Fruit fly (Drosophila melanogaster) whole organism, embryonic: ENCODE measurements around the gene Mtp.
A peak's percentile ranks its signal among the peaks of the same experiment; 100 is the strongest.

Source experiments
- CG10267 ChIP-seq: fragments of 200-800 bp; sonication (Bioruptor generic); optimal IDR thresholded peaks from 2 replicates; lab custom pipeline; 2018; ENCODE audit warnings: missing biosample characterization, mild to moderate bottlenecking, missing genetic modification characterization, moderate library complexity
- CG10543 ChIP-seq: fragments of 200-800 bp; sonication (Bioruptor generic); optimal IDR thresholded peaks from 3 replicates; lab custom pipeline; 2017; ENCODE audit warnings: missing biosample characterization, mild to moderate bottlenecking, missing genetic modification characterization, moderate library complexity
- CG11695 ChIP-seq: fragments of 200-800 bp; sonication (Bioruptor generic); IDR thresholded peaks from 3 replicates; pipeline ENCODE4 v1.3.6; 2022; ENCODE audit warnings: missing biosample characterization, missing genetic modification characterization
- CG11696 ChIP-seq: fragments of 200-800 bp; sonication (Bioruptor generic); IDR thresholded peaks from 2 replicates; pipeline ENCODE4 v1.3.6; 2022; ENCODE audit warnings: missing biosample characterization, missing genetic modification characterization
- CG13624 ChIP-seq: fragments of 200-800 bp; sonication (Bioruptor generic); optimal IDR thresholded peaks from 2 replicates; lab custom pipeline; 2016; ENCODE audit warnings: missing biosample characterization, missing genetic modification characterization
- CG14050 ChIP-seq: fragments of 200-800 bp; sonication (Bioruptor generic); IDR thresholded peaks from 3 replicates; pipeline ENCODE4 v1.3.6; 2022; ENCODE audit warnings: missing biosample characterization, missing genetic modification characterization
- CG14710 ChIP-seq: fragments of 200-800 bp; sonication (Bioruptor generic); optimal IDR thresholded peaks from 3 replicates; lab custom pipeline; 2019; ENCODE audit warnings: missing biosample characterization, mild to moderate bottlenecking, missing genetic modification characterization, moderate library complexity
- CG15696 ChIP-seq: fragments of 200-800 bp; sonication (Bioruptor generic); optimal IDR thresholded peaks from 2 replicates; lab custom pipeline; 2019; ENCODE audit warnings: missing biosample characterization, mild to moderate bottlenecking, missing genetic modification characterization, moderate library complexity
- CG17328 ChIP-seq: fragments of 200-800 bp; sonication (Bioruptor generic); IDR thresholded peaks from 2 replicates; pipeline ENCODE4 v1.3.6; 2022; ENCODE audit warnings: missing biosample characterization, missing genetic modification characterization
- CG31441 ChIP-seq: fragments of 200-800 bp; sonication (Bioruptor generic); IDR thresholded peaks from 2 replicates; pipeline ENCODE4 v1.3.6; 2022; ENCODE audit warnings: missing biosample characterization, missing genetic modification characterization
- CG33213 ChIP-seq: fragments of 200-800 bp; sonication (Bioruptor generic); optimal IDR thresholded peaks from 3 replicates; lab custom pipeline; 2016; ENCODE audit warnings: missing biosample characterization, missing genetic modification characterization
- CG5953 ChIP-seq: fragments of 200-800 bp; sonication (Bioruptor generic); IDR thresholded peaks from 2 replicates; pipeline ENCODE4 v1.3.6; 2022; ENCODE audit warnings: missing biosample characterization, missing genetic modification characterization
- CG6175 ChIP-seq: fragments of 200-800 bp; sonication (Bioruptor generic); IDR thresholded peaks from 3 replicates; pipeline ENCODE4 v1.3.6; 2022; ENCODE audit warnings: missing biosample characterization, missing genetic modification characterization
- CG7556 ChIP-seq: fragments of 200-800 bp; sonication (Bioruptor generic); optimal IDR thresholded peaks from 2 replicates; lab custom pipeline; 2017; ENCODE audit warnings: missing biosample characterization, mild to moderate bottlenecking, missing genetic modification characterization
- CG8089 ChIP-seq: fragments of 200-800 bp; sonication (Bioruptor generic); optimal IDR thresholded peaks from 3 replicates; lab custom pipeline; 2016; ENCODE audit warnings: missing biosample characterization, missing genetic modification characterization
- CG8944 ChIP-seq: fragments of 200-800 bp; sonication (Bioruptor generic); optimal IDR thresholded peaks from 3 replicates; lab custom pipeline; 2016; ENCODE audit warnings: missing biosample characterization, missing genetic modification characterization
- CG9437 ChIP-seq: fragments of 200-800 bp; sonication (Bioruptor generic); optimal IDR thresholded peaks from 2 replicates; lab custom pipeline; 2018; ENCODE audit warnings: missing biosample characterization, mild to moderate bottlenecking, missing genetic modification characterization
- CG9797 ChIP-seq: fragments of 200-800 bp; sonication (Bioruptor generic); optimal IDR thresholded peaks from 3 replicates; lab custom pipeline; 2018; ENCODE audit warnings: missing biosample characterization, mild to moderate bottlenecking, missing genetic modification characterization
- CG9876 ChIP-seq: fragments of 200-800 bp; sonication (Bioruptor generic); optimal IDR thresholded peaks from 2 replicates; lab custom pipeline; 2016; ENCODE audit warnings: missing biosample characterization, missing genetic modification characterization
- Camta ChIP-seq: fragments of 200-800 bp; sonication (Bioruptor generic); optimal IDR thresholded peaks from 2 replicates; lab custom pipeline; 2016; ENCODE audit warnings: missing biosample characterization, missing genetic modification characterization
- Dll ChIP-seq: fragments of 200-800 bp; sonication (Bioruptor generic); IDR thresholded peaks from 4 replicates; pipeline ENCODE4 v1.3.6; 2022; ENCODE audit warnings: missing biosample characterization, missing genetic modification characterization; ENCODE audit not compliant: partially characterized antibody
- Dref ChIP-seq: fragments of 200-800 bp; sonication (Bioruptor generic); IDR thresholded peaks from 2 replicates; pipeline ENCODE4 v1.3.6; 2022; ENCODE audit warnings: missing biosample characterization, missing genetic modification characterization
- Fer3 ChIP-seq: fragments of 200-800 bp; sonication (Bioruptor generic); optimal IDR thresholded peaks from 2 replicates; lab custom pipeline; 2018; ENCODE audit warnings: missing biosample characterization, mild to moderate bottlenecking, missing genetic modification characterization, moderate library complexity
- GATAe ChIP-seq: fragments of 200-800 bp; sonication (Bioruptor generic); conservative IDR thresholded peaks from 2 replicates; pipeline ENCODE4 v1.3.6; 2022; ENCODE audit warnings: missing biosample characterization, missing genetic modification characterization
- Hand ChIP-seq: fragments of 200-800 bp; sonication (Bioruptor generic); optimal IDR thresholded peaks from 2 replicates; lab custom pipeline; 2017; ENCODE audit warnings: mild to moderate bottlenecking, missing biosample characterization, missing genetic modification reagents, missing genetic modification characterization
- Hey ChIP-seq: fragments of 200-800 bp; sonication (Bioruptor generic); optimal IDR thresholded peaks from 3 replicates; lab custom pipeline; 2018; ENCODE audit warnings: missing biosample characterization, mild to moderate bottlenecking, missing genetic modification characterization
- Kr ChIP-seq: fragments of 200-800 bp; sonication (Bioruptor generic); optimal IDR thresholded peaks from 2 replicates; lab custom pipeline; 2017; ENCODE audit warnings: missing biosample characterization, mild to moderate bottlenecking, missing genetic modification characterization
- Lhr ChIP-seq: fragments of 200-800 bp; sonication (Bioruptor generic); optimal IDR thresholded peaks from 3 replicates; lab custom pipeline; 2017; ENCODE audit warnings: mild to moderate bottlenecking, missing biosample characterization, missing genetic modification reagents, missing genetic modification characterization
- Lim3 ChIP-seq: fragments of 200-800 bp; sonication (Bioruptor generic); IDR thresholded peaks from 2 replicates; pipeline ENCODE4 v1.3.6; 2022; ENCODE audit warnings: missing biosample characterization, missing genetic modification characterization
- Meics ChIP-seq: fragments of 200-800 bp; sonication (Bioruptor generic); optimal IDR thresholded peaks from 2 replicates; lab custom pipeline; 2017; ENCODE audit warnings: missing biosample characterization, mild to moderate bottlenecking, missing genetic modification characterization
- Nf-YB ChIP-seq: fragments of 200-800 bp; sonication (Bioruptor generic); optimal IDR thresholded peaks from 3 replicates; lab custom pipeline; 2019; ENCODE audit warnings: missing biosample characterization, mild to moderate bottlenecking, missing genetic modification characterization, moderate library complexity
- Six4 ChIP-seq: fragments of 200-800 bp; sonication (Bioruptor generic); optimal IDR thresholded peaks from 2 replicates; lab custom pipeline; 2016; ENCODE audit warnings: missing biosample characterization, missing genetic modification characterization
- Sox102F ChIP-seq: fragments of 200-800 bp; sonication (Bioruptor generic); optimal IDR thresholded peaks from 2 replicates; lab custom pipeline; 2018; ENCODE audit warnings: missing biosample characterization, mild to moderate bottlenecking, missing genetic modification characterization, moderate library complexity
- Xrp1 ChIP-seq: fragments of 200-800 bp; sonication (Bioruptor generic); IDR thresholded peaks from 2 replicates; pipeline ENCODE4 v1.3.6; 2022; ENCODE audit warnings: missing biosample characterization, missing genetic modification characterization
- dpn ChIP-seq, 2 experiments: fragments of 200-800 bp; sonication (Bioruptor generic); optimal IDR thresholded peaks; 3 replicates each; lab custom pipeline; 2016; ENCODE audit warnings: missing biosample characterization in 2 of 2, missing genetic modification characterization in 2 of 2
- emc ChIP-seq: fragments of 200-800 bp; sonication (Bioruptor generic); optimal IDR thresholded peaks from 2 replicates; lab custom pipeline; 2016; ENCODE audit warnings: missing biosample characterization, missing genetic modification characterization
- fd102C ChIP-seq: fragments of 200-800 bp; sonication (Bioruptor generic); optimal IDR thresholded peaks from 2 replicates; lab custom pipeline; 2018; ENCODE audit warnings: missing biosample characterization, mild to moderate bottlenecking, missing genetic modification characterization, moderate library complexity
- gsb-n ChIP-seq: fragments of 200-800 bp; sonication (Bioruptor generic); optimal IDR thresholded peaks from 3 replicates; lab custom pipeline; 2018; ENCODE audit warnings: missing biosample characterization, mild to moderate bottlenecking, missing genetic modification characterization
- hbn ChIP-seq: fragments of 200-800 bp; sonication (Bioruptor generic); IDR thresholded peaks from 2 replicates; pipeline ENCODE4 v1.3.6; 2022; ENCODE audit warnings: missing biosample characterization, missing genetic modification characterization; ENCODE audit not compliant: partially characterized antibody
- jing ChIP-seq: fragments of 200-800 bp; sonication (Bioruptor generic); optimal IDR thresholded peaks from 2 replicates; lab custom pipeline; 2018; ENCODE audit warnings: missing biosample characterization, mild to moderate bottlenecking, missing genetic modification characterization
- lmd ChIP-seq: fragments of 200-800 bp; sonication (Bioruptor generic); IDR thresholded peaks from 2 replicates; pipeline ENCODE4 v1.3.6; 2022; ENCODE audit warnings: missing biosample characterization, missing genetic modification characterization
- maf-S ChIP-seq: fragments of 200-800 bp; sonication (Bioruptor generic); optimal IDR thresholded peaks from 2 replicates; lab custom pipeline; 2016; ENCODE audit warnings: missing biosample characterization, missing genetic modification characterization
- pnt ChIP-seq: fragments of 200-800 bp; sonication (Bioruptor generic); optimal IDR thresholded peaks from 3 replicates; lab custom pipeline; 2016; ENCODE audit warnings: missing biosample characterization, missing genetic modification characterization
- sd ChIP-seq: fragments of 200-800 bp; sonication (Bioruptor generic); optimal IDR thresholded peaks from 3 replicates; lab custom pipeline; 2018; ENCODE audit warnings: missing biosample characterization, mild to moderate bottlenecking, missing genetic modification characterization, moderate library complexity
- sima ChIP-seq: fragments of 200-800 bp; sonication (Bioruptor generic); optimal IDR thresholded peaks from 2 replicates; lab custom pipeline; 2016; ENCODE audit warnings: missing biosample characterization, missing genetic modification characterization
- slp2 ChIP-seq: fragments of 200-800 bp; sonication (Bioruptor generic); optimal IDR thresholded peaks from 2 replicates; lab custom pipeline; 2016; ENCODE audit warnings: missing biosample characterization, missing genetic modification characterization
- tin ChIP-seq: fragments of 200-800 bp; sonication (Bioruptor generic); optimal IDR thresholded peaks from 3 replicates; lab custom pipeline; 2016; ENCODE audit warnings: missing biosample characterization, missing genetic modification characterization
- tio ChIP-seq: fragments of 200-800 bp; sonication (Bioruptor generic); optimal IDR thresholded peaks from 2 replicates; lab custom pipeline; 2017; ENCODE audit warnings: missing biosample characterization, missing genetic modification characterization, inconsistent platforms
- wor ChIP-seq: fragments of 200-800 bp; sonication (Bioruptor generic); IDR thresholded peaks from 2 replicates; pipeline ENCODE4 v1.3.6; 2022; ENCODE audit warnings: missing biosample characterization, missing genetic modification characterization
- zfh1 ChIP-seq: fragments of 200-800 bp; sonication (Bioruptor generic); IDR thresholded peaks from 3 replicates; pipeline ENCODE4 v1.3.6; 2022; ENCODE audit warnings: missing biosample characterization, missing genetic modification characterization

The Mtp gene

DNA sequence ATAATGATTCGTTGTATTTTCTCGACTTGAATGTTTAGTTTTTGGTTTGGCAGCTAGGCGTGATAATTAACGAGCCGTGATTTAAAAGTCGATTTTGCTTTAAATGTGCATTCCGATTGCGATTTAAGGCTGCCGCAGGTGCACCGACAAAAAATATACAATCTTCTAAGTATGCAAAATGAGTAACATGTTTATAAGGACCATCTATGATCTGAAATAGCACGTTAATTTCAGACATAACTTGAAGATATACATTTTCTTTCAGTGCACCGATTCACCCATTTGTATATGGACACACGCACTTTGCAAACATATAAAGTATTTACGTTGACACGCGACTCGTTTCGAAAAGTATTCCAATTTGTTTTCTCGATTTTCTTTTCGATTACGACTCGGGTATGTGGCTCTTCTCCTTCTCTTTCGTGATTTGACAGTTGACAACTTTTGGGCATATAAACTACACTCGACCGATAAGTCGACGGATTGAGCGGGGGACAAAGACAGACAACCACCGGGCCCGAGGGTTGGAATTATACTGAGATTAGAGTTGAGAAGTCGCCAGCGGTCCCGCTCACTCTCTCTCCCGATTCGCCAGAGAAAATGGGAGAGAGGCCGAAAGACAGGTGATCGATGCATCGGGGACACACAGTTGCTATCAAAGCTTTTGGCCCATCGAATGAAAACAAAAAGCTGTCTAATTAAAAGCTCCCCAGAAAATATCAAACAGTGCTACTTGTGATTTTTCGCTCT lies 32.6 kb downstream of the Mtp start (continued):
- TF ChIP-seq Meics (GFP tag; lab: Kevin White, UChicago) = peak; percentile 14
- no peak for TF ChIP-seq GATAe (GFP tag; lab: Robert Waterston, UW)
- no peak for TF ChIP-seq Lim3 (GFP tag; lab: Robert Waterston, UW)
- no peak for TF ChIP-seq CG9876
- no peak for TF ChIP-seq CG14050 (GFP tag; lab: Robert Waterston, UW)
- TF ChIP-seq fd102C = no peak
- peak; percentile 11 for TF ChIP-seq pnt (GFP tag; lab: Kevin White, UChicago)
- TF ChIP-seq CG13624 = peak; percentile 22
- TF ChIP-seq dpn (GFP tag; optimal IDR thresholded peaks at IDR 0.05; lab: Kevin White, UChicago) = peak; percentile 36 to 57
- TF ChIP-seq Dll (GFP tag; lab: Robert Waterston, UW) = 0 out of 4 replicates have a peak, but pooled peaks have one; percentile 22
- peak; percentile 63 for TF ChIP-seq sd (tag; lab: Kevin White, UChicago)
- peak; percentile 5 for TF ChIP-seq slp2 (GFP tag; lab: Kevin White, UChicago)
- TF ChIP-seq Xrp1 = peak; percentile 43; the same call in 1 of the 2 replicates
- peak; percentile 36 for TF ChIP-seq CG14710
- TF ChIP-seq CG8089 (GFP tag; lab: Kevin White, UChicago) = peak; percentile 3
- TF ChIP-seq CG17328 (GFP tag; lab: Robert Waterston, UW) = peak; percentile 35; the same call in 1 of the 2 replicates
- peak; percentile 15 for TF ChIP-seq CG10267 (tag; lab: Kevin White, UChicago)
- no peak for TF ChIP-seq Hey (tag; lab: Kevin White, UChicago)
- no peak for TF ChIP-seq wor (GFP tag; lab: Robert Waterston, UW)
- no peak for TF ChIP-seq Lhr
- TF ChIP-seq CG7556 (GFP tag; lab: Kevin White, UChicago) = peak; percentile 23
- no peak for TF ChIP-seq emc (GFP tag; lab: Kevin White, UChicago)
- no peak for TF ChIP-seq CG5953 (GFP tag; lab: Robert Waterston, UW)
- TF ChIP-seq CG31441 (GFP tag; lab: Robert Waterston, UW) = 0 out of 2 replicates have a peak, but pooled peaks have one; percentile 46
- TF ChIP-seq lmd = peak; percentile 35
- no peak for TF ChIP-seq Dref (GFP tag; lab: Robert Waterston, UW)
- TF ChIP-seq CG9437 (GFP tag; lab: Kevin White, UChicago) = peak; percentile 34
- no peak for TF ChIP-seq CG11696
- no peak for TF ChIP-seq CG6175 (GFP tag; lab: Robert Waterston, UW)
- peak; percentile 29 for TF ChIP-seq sima (GFP tag; lab: Kevin White, UChicago)
- TF ChIP-seq tin = peak; percentile 36
- TF ChIP-seq tio (GFP tag; lab: Kevin White, UChicago) = peak; percentile 41
- TF ChIP-seq CG10543 (GFP tag; lab: Kevin White, UChicago) = no peak
- no peak for TF ChIP-seq CG11695 (GFP tag; lab: Robert Waterston, UW)
- TF ChIP-seq Sox102F (GFP tag; lab: Kevin White, UChicago) = peak; percentile 66
- TF ChIP-seq maf-S (GFP tag; lab: Kevin White, UChicago) = no peak
- no peak for TF ChIP-seq zfh1
- TF ChIP-seq CG15696 = no peak
- no peak for TF ChIP-seq Kr (GFP tag; lab: Kevin White, UChicago)
- peak; percentile 45 for TF ChIP-seq gsb-n (tag; lab: Kevin White, UChicago)
- no peak for TF ChIP-seq hbn (GFP tag; lab: Robert Waterston, UW)
- no peak for TF ChIP-seq jing
- TF ChIP-seq CG9797 (GFP tag; lab: Kevin White, UChicago) = no peak
- no peak for TF ChIP-seq Fer3
- TF ChIP-seq Six4 (GFP tag; lab: Kevin White, UChicago) = peak; percentile 39
- TF ChIP-seq CG33213 (GFP tag; lab: Kevin White, UChicago) = peak; percentile 10
- no peak for TF ChIP-seq CG8944
- TF ChIP-seq Nf-YB (GFP tag; lab: Kevin White, UChicago) = peak; percentile 47
- peak; percentile 25 for TF ChIP-seq Camta
- TF ChIP-seq Hand (GFP tag; lab: Kevin White, UChicago) = no peak
